Worm (Caenorhabditis elegans) whole organism, early embryonic: ENCODE measurements around the gene F02C9.2.
"Not testable (repeated sequence)": the region's sequence is repeated elsewhere in the genome, so short reads cannot be mapped to it uniquely, and the experiment has no call there.

Experiments
- B0310.2 ChIP-seq: sonication (generic microtip); optimal IDR thresholded peaks from 2 replicates; lab custom pipeline; 2016; ENCODE audit warnings: mild to moderate bottlenecking, missing genetic modification characterization, missing compliant biosample characterization
- F13C5.2 ChIP-seq: sonication (generic microtip); optimal IDR thresholded peaks from 2 replicates; lab custom pipeline; 2017; ENCODE audit warnings: mild to moderate bottlenecking, missing genetic modification characterization, inconsistent platforms, missing compliant biosample characterization
- aly-1 ChIP-seq: sonication (generic microtip); optimal IDR thresholded peaks from 2 replicates; lab custom pipeline; 2016; ENCODE audit warnings: missing genetic modification characterization, missing compliant biosample characterization
- ama-1 ChIP-seq: fragments of 150-350 bp; optimal IDR thresholded peaks from 2 replicates; lab custom pipeline; 2014
- ceh-13 ChIP-seq: fragments of 200-800 bp; sonication (Bioruptor generic); optimal IDR thresholded peaks from 2 replicates; lab custom pipeline; 2018; ENCODE audit warnings: mild to moderate bottlenecking, missing genetic modification characterization, missing compliant biosample characterization
- ceh-36 ChIP-seq: sonication (generic microtip); optimal IDR thresholded peaks from 2 replicates; lab custom pipeline; 2016; ENCODE audit warnings: missing genetic modification characterization, inconsistent platforms, missing compliant biosample characterization
- ets-7 ChIP-seq: sonication (generic microtip); optimal IDR thresholded peaks from 2 replicates; lab custom pipeline; 2016; ENCODE audit warnings: missing genotype, missing genetic modification characterization, missing compliant biosample characterization
- flt-1 ChIP-seq: fragments of 200-800 bp; sonication (Bioruptor generic); IDR thresholded peaks from 2 replicates; pipeline ENCODE4 v1.3.6; 2022; ENCODE audit warnings: missing genetic modification characterization, missing compliant biosample characterization
- hmbx-1 ChIP-seq: sonication (generic microtip); optimal IDR thresholded peaks from 2 replicates; lab custom pipeline; 2016; ENCODE audit warnings: mild to moderate bottlenecking, missing genetic modification characterization, missing compliant biosample characterization
- hmg-4 ChIP-seq: fragments of 200-800 bp; sonication (Bioruptor generic); optimal IDR thresholded peaks from 2 replicates; lab custom pipeline; 2018; ENCODE audit warnings: mild to moderate bottlenecking, missing genetic modification characterization, missing compliant biosample characterization
- hnd-1 ChIP-seq: sonication (generic microtip); optimal IDR thresholded peaks from 2 replicates; lab custom pipeline; 2016; ENCODE audit warnings: missing genetic modification characterization, missing compliant biosample characterization
- pes-1 ChIP-seq: fragments of 200-800 bp; sonication (Bioruptor generic); IDR thresholded peaks from 2 replicates; pipeline ENCODE4 v1.3.6; 2022; ENCODE audit warnings: missing genetic modification reagents, missing genetic modification characterization, missing compliant biosample characterization
- scrt-1 ChIP-seq: fragments of 200-800 bp; sonication (Bioruptor generic); IDR thresholded peaks from 2 replicates; pipeline ENCODE4 v1.3.6; 2022; ENCODE audit warnings: missing genetic modification characterization, missing compliant biosample characterization
- sea-1 ChIP-seq: fragments of 200-800 bp; sonication (Bioruptor generic); conservative IDR thresholded peaks from 2 replicates; pipeline ENCODE4 v1.3.6; 2022; ENCODE audit warnings: missing genetic modification characterization, missing compliant biosample characterization
- tbx-11 ChIP-seq: fragments of 200-800 bp; sonication (Bioruptor generic); IDR thresholded peaks from 2 replicates; pipeline ENCODE4 v1.3.6; 2022; ENCODE audit warnings: missing genetic modification characterization, missing compliant biosample characterization
- tbx-37 ChIP-seq: fragments of 200-800 bp; sonication (Bioruptor generic); conservative IDR thresholded peaks from 2 replicates; pipeline ENCODE4 v1.3.6; 2022; ENCODE audit warnings: missing genetic modification reagents, missing genetic modification characterization, missing compliant biosample characterization
- tra-4 ChIP-seq: sonication (generic microtip); optimal IDR thresholded peaks from 2 replicates; lab custom pipeline; 2017; ENCODE audit warnings: missing genetic modification characterization, missing compliant biosample characterization

The F02C9.2 gene

DNA sequence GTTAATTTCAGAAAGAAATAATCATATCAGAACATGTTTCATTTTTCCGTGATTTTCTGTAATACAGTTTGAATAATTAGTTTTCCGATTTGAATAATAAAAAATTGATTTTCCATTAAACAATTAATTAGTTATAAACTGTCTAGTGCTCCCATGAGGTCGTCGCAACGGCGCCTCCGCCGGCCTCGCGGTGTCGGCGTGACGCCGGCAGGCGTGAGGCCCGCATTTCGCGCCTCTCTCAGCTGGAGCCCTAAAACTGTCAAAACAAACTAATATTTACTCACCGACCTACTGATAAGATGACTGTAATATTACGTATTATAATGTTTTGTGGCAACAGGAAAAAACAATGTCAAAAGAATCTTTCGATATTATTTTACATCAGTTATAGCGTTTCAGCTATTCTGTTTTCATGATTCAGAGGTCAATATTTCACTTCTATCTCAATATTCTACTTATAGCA is at the start of gene F02C9.2:
Gene F02C9.2, plus strand, starts transcription at position 413 of the 463 bp plus-strand sequence.
- TF ChIP-seq flt-1 (no peak), tra-4 (no peak), hnd-1 (tag; lab: Kevin White, UChicago) (no peak), ets-7 (tag; lab: Kevin White, UChicago) (no peak), ceh-36 (tag; lab: Kevin White, UChicago) (no peak), pes-1 (GFP tag; lab: Robert Waterston, UW) (no peak), ceh-13 (GFP tag; lab: Kevin White, UChicago) (no peak), F13C5.2 (tag; lab: Kevin White, UChicago) (no peak), ama-1 (lab: Kevin White, UChicago) (no peak), scrt-1 (GFP tag; lab: Robert Waterston, UW) (no peak), B0310.2 (no peak), tbx-37 (GFP tag; lab: Robert Waterston, UW) (no peak)

ce11 chrV:3086260-3086659 is 47.2 kb upstream of the F02C9.2 start, which contains the start of gene srt-8:
TSS of gene srt-8 (plus strand) at chrV:3086560.
- TF ChIP-seq aly-1 = no peak
- no peak for TF ChIP-seq hnd-1 (tag; lab: Kevin White, UChicago)
- TF ChIP-seq ceh-13 (GFP tag; lab: Kevin White, UChicago) = no peak
- TF ChIP-seq ceh-36 (tag; lab: Kevin White, UChicago) = no peak
- TF ChIP-seq tbx-37 (GFP tag; lab: Robert Waterston, UW) = no peak
- TF ChIP-seq B0310.2 = no peak
- TF ChIP-seq hmg-4 (GFP tag; lab: Kevin White, UChicago) = no peak
- TF ChIP-seq ama-1 (lab: Kevin White, UChicago) = no peak
- TF ChIP-seq hmbx-1 (tag; lab: Kevin White, UChicago) = no peak
- TF ChIP-seq sea-1 (GFP tag; lab: Robert Waterston, UW) = no peak
- no peak for TF ChIP-seq scrt-1 (GFP tag; lab: Robert Waterston, UW)
- no peak for TF ChIP-seq ets-7 (tag; lab: Kevin White, UChicago)
- no peak for TF ChIP-seq F13C5.2 (tag; lab: Kevin White, UChicago)
- no peak for TF ChIP-seq tbx-11
- TF ChIP-seq pes-1 (GFP tag; lab: Robert Waterston, UW) = no peak
- no peak for TF ChIP-seq tra-4

DNA sequence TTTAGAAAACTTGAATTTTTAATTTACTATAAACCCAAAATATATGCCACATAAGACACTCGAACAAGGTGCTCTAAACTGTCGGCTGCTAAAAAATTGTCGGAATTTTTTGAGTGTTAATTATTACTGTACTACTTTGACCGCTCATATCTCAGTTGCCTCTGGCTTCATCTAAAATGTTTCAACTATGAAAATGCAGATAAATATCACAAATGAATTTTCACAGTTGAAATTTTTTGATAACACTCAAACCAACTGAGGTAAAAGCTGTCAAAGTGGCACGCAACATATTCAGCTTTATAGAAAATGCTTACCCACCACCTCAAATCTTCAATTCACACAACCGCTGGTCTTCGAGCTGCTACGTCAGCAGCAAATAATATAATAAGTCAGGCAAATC is 44.7 kb upstream of the F02C9.2 start, which contains the start of gene acs-21:
Gene acs-21, plus strand, starts transcription at position 301 of the 400 bp plus-strand sequence.
- TF ChIP-seq ama-1 (lab: Kevin White, UChicago) = no peak
- no peak for TF ChIP-seq tbx-11
- TF ChIP-seq pes-1 (GFP tag; lab: Robert Waterston, UW) = no peak
- no peak for TF ChIP-seq ceh-13 (GFP tag; lab: Kevin White, UChicago)
- TF ChIP-seq hmbx-1 (tag; lab: Kevin White, UChicago) = no peak
- no peak for TF ChIP-seq F13C5.2 (tag; lab: Kevin White, UChicago)
- no peak for TF ChIP-seq sea-1 (GFP tag; lab: Robert Waterston, UW)
- TF ChIP-seq B0310.2 = no peak
- no peak for TF ChIP-seq aly-1
- TF ChIP-seq flt-1 = no peak
- no peak for TF ChIP-seq hnd-1 (tag; lab: Kevin White, UChicago)
- TF ChIP-seq ets-7 (tag; lab: Kevin White, UChicago) = no peak
- no peak for TF ChIP-seq scrt-1 (GFP tag; lab: Robert Waterston, UW)
- TF ChIP-seq tbx-37 (GFP tag; lab: Robert Waterston, UW) = no peak
- no peak for TF ChIP-seq hmg-4 (GFP tag; lab: Kevin White, UChicago)
- TF ChIP-seq ceh-36 (tag; lab: Kevin White, UChicago) = no peak
- TF ChIP-seq tra-4 = no peak

DNA sequence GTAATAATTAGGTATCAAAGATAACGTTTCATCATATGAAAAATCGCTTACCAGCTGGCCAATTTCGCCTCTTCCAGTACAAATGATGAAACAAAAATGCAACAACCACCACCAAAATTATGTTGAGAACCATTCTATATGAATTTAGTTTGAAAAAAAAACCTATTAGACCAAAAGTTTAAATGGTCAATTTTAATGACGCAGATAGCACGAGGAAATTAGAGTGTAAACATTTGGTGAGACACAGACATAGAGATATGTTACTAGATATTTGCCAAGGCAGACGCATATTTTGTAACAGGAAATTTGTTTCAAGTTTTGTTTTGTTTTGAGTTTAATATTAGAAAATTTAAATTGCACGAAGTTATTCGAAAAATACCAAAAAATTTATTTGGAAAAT is 39.2 kb upstream of the F02C9.2 start, which contains the start of gene cyp-33C9:
Gene cyp-33C9, minus strand, starts transcription at position 211 of the 400 bp plus-strand sequence.
- TF ChIP-seq flt-1 = no peak
- no peak for TF ChIP-seq hmbx-1 (tag; lab: Kevin White, UChicago)
- TF ChIP-seq hnd-1 (tag; lab: Kevin White, UChicago) = no peak
- no peak for TF ChIP-seq F13C5.2 (tag; lab: Kevin White, UChicago)
- TF ChIP-seq ama-1 (lab: Kevin White, UChicago) = no peak
- no peak for TF ChIP-seq pes-1 (GFP tag; lab: Robert Waterston, UW)
- TF ChIP-seq B0310.2 = no peak
- TF ChIP-seq scrt-1 (GFP tag; lab: Robert Waterston, UW) = no peak
- no peak for TF ChIP-seq ets-7 (tag; lab: Kevin White, UChicago)

DNA sequence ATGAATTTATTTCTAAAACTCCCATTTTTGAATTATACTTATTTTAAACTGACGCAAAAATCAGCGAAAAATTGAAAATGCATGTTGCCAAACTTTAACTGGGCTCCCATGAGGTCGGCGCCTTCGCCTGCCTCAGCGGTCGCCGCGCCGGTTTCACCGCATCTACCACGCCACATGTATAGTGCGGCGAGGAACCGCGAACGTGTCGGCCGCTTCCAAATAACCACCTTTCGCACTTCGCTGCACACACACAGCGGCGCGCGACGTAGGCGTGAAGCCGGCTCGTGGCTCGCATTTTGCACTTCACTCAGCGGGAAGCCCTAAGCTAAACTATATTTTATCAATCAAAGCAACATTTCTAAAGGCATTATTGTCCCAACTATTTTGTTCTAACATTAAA is 33.0 kb upstream of the F02C9.2 start:
- no peak for TF ChIP-seq flt-1
- no peak for TF ChIP-seq pes-1 (GFP tag; lab: Robert Waterston, UW)
- no peak for TF ChIP-seq ets-7 (tag; lab: Kevin White, UChicago)
- TF ChIP-seq tbx-37 (GFP tag; lab: Robert Waterston, UW) = no peak
- TF ChIP-seq hmg-4 (GFP tag; lab: Kevin White, UChicago) = no peak
- no peak for TF ChIP-seq F13C5.2 (tag; lab: Kevin White, UChicago)
- TF ChIP-seq tra-4 = no peak
- no peak for TF ChIP-seq B0310.2
- no peak for TF ChIP-seq aly-1
- TF ChIP-seq ceh-13 (GFP tag; lab: Kevin White, UChicago) = no peak
- TF ChIP-seq scrt-1 (GFP tag; lab: Robert Waterston, UW) = no peak
- TF ChIP-seq hmbx-1 (tag; lab: Kevin White, UChicago) = no peak

- not testable (repeated sequence) for TF ChIP-seq F13C5.2 (tag; lab: Kevin White, UChicago); tbx-11; hmbx-1 (tag; lab: Kevin White, UChicago)
Observed at ce11 chrV:3102049-3102448, 31.5 kb upstream of the F02C9.2 start, which contains the start of gene Y73C8C.4. TSS of gene Y73C8C.4 (minus strand) at chrV:3102149.

DNA sequence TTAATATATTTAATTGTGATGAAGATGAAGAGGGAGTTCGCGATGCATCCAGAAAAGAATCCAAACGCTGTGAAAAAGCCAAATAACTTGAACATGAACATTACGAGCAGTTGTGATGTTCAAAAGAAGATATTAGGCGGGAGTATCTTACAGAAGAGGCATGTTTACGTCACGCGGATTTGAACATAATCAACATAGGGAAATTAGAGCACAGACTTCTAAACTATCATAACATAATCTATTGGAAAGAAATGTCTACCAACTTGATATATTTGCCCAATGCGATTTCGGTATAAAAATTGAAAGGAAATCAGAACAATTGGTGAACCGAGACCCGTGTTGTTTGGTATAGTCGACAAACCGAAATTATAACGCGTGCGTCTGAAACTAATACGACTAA is 29.4 kb upstream of the F02C9.2 start, which contains the start of gene str-66:
Gene str-66, minus strand, starts transcription at position 101 of the 400 bp plus-strand sequence.
- no peak for TF ChIP-seq pes-1 (GFP tag; lab: Robert Waterston, UW)
- TF ChIP-seq B0310.2 = no peak
- no peak for TF ChIP-seq tra-4
- no peak for TF ChIP-seq F13C5.2 (tag; lab: Kevin White, UChicago)
- no peak for TF ChIP-seq tbx-11
- TF ChIP-seq ama-1 (lab: Kevin White, UChicago) = no peak
